Worm (Caenorhabditis elegans) whole organism, L3 larva: Measurements from ENCODE around the gene C15C7.4.
A peak's percentile ranks its signal among the peaks of the same experiment; 100 is the strongest.

Experiments
- R02D3.7 ChIP-seq: fragments of 150-350 bp; optimal IDR thresholded peaks from 2 replicates; lab custom pipeline; 2014; ENCODE audit warnings: missing biosample characterization, missing genetic modification characterization
- ZK546.5 ChIP-seq: sonication (generic microtip); optimal IDR thresholded peaks from 2 replicates; lab custom pipeline; 2017; ENCODE audit warnings: missing biosample characterization, missing genetic modification characterization
- aly-2 ChIP-seq: fragments of 150-350 bp; optimal IDR thresholded peaks from 2 replicates; lab custom pipeline; 2014; ENCODE audit warnings: missing biosample characterization, missing genetic modification characterization
- ama-1 ChIP-seq: fragments of 150-350 bp; optimal IDR thresholded peaks from 2 replicates; lab custom pipeline; 2018
- ceh-16 ChIP-seq: sonication (generic microtip); optimal IDR thresholded peaks from 2 replicates; lab custom pipeline; 2017; ENCODE audit warnings: missing biosample characterization, missing genetic modification characterization
- ceh-28 ChIP-seq: fragments of 150-350 bp; optimal IDR thresholded peaks from 2 replicates; lab custom pipeline; 2014; ENCODE audit warnings: missing biosample characterization, missing genetic modification reagents, missing genetic modification characterization
- ceh-82 ChIP-seq: fragments of 150-350 bp; optimal IDR thresholded peaks from 2 replicates; lab custom pipeline; 2014; ENCODE audit warnings: missing biosample characterization, missing genetic modification characterization
- ceh-9 ChIP-seq: sonication (generic microtip); optimal IDR thresholded peaks from 2 replicates; lab custom pipeline; 2018; ENCODE audit warnings: missing biosample characterization, missing genetic modification characterization
- daf-12 ChIP-seq: fragments of 150-350 bp; optimal IDR thresholded peaks from 2 replicates; lab custom pipeline; 2014; ENCODE audit warnings: missing biosample characterization, missing genetic modification reagents, missing genetic modification characterization
- egl-27 ChIP-seq: sonication (generic microtip); optimal IDR thresholded peaks from 4 replicates; lab custom pipeline; 2017; ENCODE audit warnings: missing biosample characterization, missing genetic modification reagents, missing genetic modification characterization
- egl-5 ChIP-seq: fragments of 150-350 bp; optimal IDR thresholded peaks from 2 replicates; lab custom pipeline; 2017; ENCODE audit warnings: missing biosample characterization, missing genetic modification reagents, missing genetic modification characterization, inconsistent platforms
- elt-1 ChIP-seq: fragments of 150-350 bp; optimal IDR thresholded peaks from 2 replicates; lab custom pipeline; 2014; ENCODE audit warnings: missing biosample characterization, missing genetic modification characterization
- elt-2 ChIP-seq: sonication (generic microtip); optimal IDR thresholded peaks from 2 replicates; lab custom pipeline; 2016; ENCODE audit warnings: missing genetic modification reagents, mild to moderate bottlenecking, missing genetic modification characterization, missing compliant biosample characterization
- elt-3 ChIP-seq, 3 experiments: fragments of 150-350 bp in 1 of 3; sonication (generic microtip) in 2 of 3; optimal IDR thresholded peaks; 2 replicates in 2 of 3; 4 replicates in 1 of 3; lab custom pipeline; 2014 to 2017; ENCODE audit warnings: missing biosample characterization in 3 of 3, missing genetic modification characterization in 3 of 3
- eor-1 ChIP-seq, 2 experiments: fragments of 150-350 bp; optimal IDR thresholded peaks; 2 replicates each; lab custom pipeline; 2014 to 2018; ENCODE audit warnings: missing biosample characterization in 2 of 2, missing genetic modification characterization in 2 of 2
- fkh-10 ChIP-seq: sonication (generic microtip); optimal IDR thresholded peaks from 2 replicates; lab custom pipeline; 2017; ENCODE audit warnings: missing biosample characterization, missing genetic modification reagents, missing genetic modification characterization
- fkh-2 ChIP-seq: fragments of 150-350 bp; optimal IDR thresholded peaks from 2 replicates; lab custom pipeline; 2014; ENCODE audit warnings: missing biosample characterization, missing genetic modification reagents, missing genetic modification characterization
- fos-1 ChIP-seq: fragments of 150-350 bp; optimal IDR thresholded peaks from 2 replicates; lab custom pipeline; 2014; ENCODE audit warnings: missing biosample characterization, missing genetic modification characterization
- hmg-11 ChIP-seq: sonication (generic microtip); optimal IDR thresholded peaks from 2 replicates; lab custom pipeline; 2016; ENCODE audit warnings: missing genetic modification characterization, missing compliant biosample characterization
- jun-1 ChIP-seq: fragments of 150-350 bp; optimal IDR thresholded peaks from 2 replicates; lab custom pipeline; 2014; ENCODE audit warnings: missing biosample characterization, missing genetic modification reagents, missing genetic modification characterization
- lin-15B ChIP-seq: fragments of 150-350 bp; optimal IDR thresholded peaks from 2 replicates; lab custom pipeline; 2014; ENCODE audit warnings: missing biosample characterization, missing genetic modification characterization
- lin-39 ChIP-seq: fragments of 150-350 bp; optimal IDR thresholded peaks from 2 replicates; lab custom pipeline; 2018; ENCODE audit warnings: missing biosample characterization, missing genetic modification reagents, missing genetic modification characterization
- lsy-12 ChIP-seq: sonication (generic microtip); optimal IDR thresholded peaks from 2 replicates; lab custom pipeline; 2016; ENCODE audit warnings: mild to moderate bottlenecking, missing genetic modification characterization, missing compliant biosample characterization
- mdl-1 ChIP-seq: fragments of 150-350 bp; optimal IDR thresholded peaks from 2 replicates; lab custom pipeline; 2014; ENCODE audit warnings: missing biosample characterization, missing genetic modification characterization
- mml-1 ChIP-seq: fragments of 150-350 bp; sonication (generic microtip); optimal IDR thresholded peaks from 3 replicates; lab custom pipeline; 2014; ENCODE audit warnings: missing biosample characterization, missing genetic modification characterization
- nfya-1 ChIP-seq: sonication (generic microtip); optimal IDR thresholded peaks from 2 replicates; lab custom pipeline; 2017; ENCODE audit warnings: missing genetic modification characterization, mild to moderate bottlenecking, missing compliant biosample characterization, antibody characterized with exemption, moderate library complexity; ENCODE audit not compliant: insufficient read depth
- nhr-11 ChIP-seq: fragments of 150-350 bp; optimal IDR thresholded peaks from 2 replicates; lab custom pipeline; 2014; ENCODE audit warnings: missing biosample characterization, missing genetic modification characterization
- nhr-12 ChIP-seq: fragments of 150-350 bp; optimal IDR thresholded peaks from 2 replicates; lab custom pipeline; 2014; ENCODE audit warnings: missing biosample characterization, missing genetic modification characterization
- nhr-23 ChIP-seq: fragments of 150-350 bp; optimal IDR thresholded peaks from 2 replicates; lab custom pipeline; 2014; ENCODE audit warnings: missing biosample characterization, missing genetic modification reagents, missing genetic modification characterization
- nhr-237 ChIP-seq: fragments of 150-350 bp; optimal IDR thresholded peaks from 2 replicates; lab custom pipeline; 2014; ENCODE audit warnings: missing biosample characterization, missing genetic modification characterization
- nhr-25 ChIP-seq: sonication (generic microtip); optimal IDR thresholded peaks from 2 replicates; lab custom pipeline; 2017; ENCODE audit warnings: missing biosample characterization, missing genetic modification characterization
- nhr-28 ChIP-seq: fragments of 150-350 bp; optimal IDR thresholded peaks from 2 replicates; lab custom pipeline; 2014; ENCODE audit warnings: missing biosample characterization, missing genetic modification characterization
- nhr-43 ChIP-seq: sonication (generic microtip); optimal IDR thresholded peaks from 2 replicates; lab custom pipeline; 2016; ENCODE audit warnings: mild to moderate bottlenecking, missing genetic modification characterization, missing compliant biosample characterization; ENCODE audit not compliant: poor library complexity, severe bottlenecking
- nhr-67 ChIP-seq: fragments of 150-350 bp; optimal IDR thresholded peaks from 2 replicates; lab custom pipeline; 2014; ENCODE audit warnings: missing biosample characterization, missing genetic modification characterization
- nhr-76 ChIP-seq: fragments of 150-350 bp; sonication (generic microtip); optimal IDR thresholded peaks from 5 replicates; lab custom pipeline; 2014; ENCODE audit warnings: missing biosample characterization, missing genetic modification characterization
- nhr-77 ChIP-seq: fragments of 150-350 bp; optimal IDR thresholded peaks from 2 replicates; lab custom pipeline; 2014; ENCODE audit warnings: missing biosample characterization, missing genetic modification characterization
- pha-4 ChIP-seq: fragments of 150-350 bp; optimal IDR thresholded peaks from 2 replicates; lab custom pipeline; 2014; ENCODE audit warnings: missing biosample characterization, missing genetic modification reagents, missing genetic modification characterization
- pqm-1 ChIP-seq: fragments of 150-350 bp; optimal IDR thresholded peaks from 2 replicates; lab custom pipeline; 2017; ENCODE audit warnings: missing biosample characterization, missing genetic modification characterization, inconsistent platforms
- sea-2 ChIP-seq: fragments of 150-350 bp; sonication (generic microtip); optimal IDR thresholded peaks from 4 replicates; lab custom pipeline; 2014; ENCODE audit warnings: missing biosample characterization, missing genetic modification reagents, missing genetic modification characterization
- skn-1 ChIP-seq: fragments of 150-350 bp; optimal IDR thresholded peaks from 2 replicates; lab custom pipeline; 2014; ENCODE audit warnings: missing biosample characterization, missing genetic modification characterization
- snpc-4 ChIP-seq: fragments of 150-350 bp; optimal IDR thresholded peaks from 2 replicates; lab custom pipeline; 2014; ENCODE audit warnings: missing biosample characterization, missing genetic modification characterization
- tbx-2 ChIP-seq: sonication (generic microtip); optimal IDR thresholded peaks from 2 replicates; lab custom pipeline; 2016; ENCODE audit warnings: mild to moderate bottlenecking, missing genetic modification characterization, missing compliant biosample characterization
- unc-39 ChIP-seq: sonication (generic microtip); optimal IDR thresholded peaks from 4 replicates; lab custom pipeline; 2017; ENCODE audit warnings: missing biosample characterization, missing genetic modification characterization
- unc-62 ChIP-seq: fragments of 150-350 bp; sonication (generic microtip); optimal IDR thresholded peaks from 4 replicates; lab custom pipeline; 2014; ENCODE audit warnings: missing biosample characterization, missing genetic modification reagents, missing genetic modification characterization
- zag-1 ChIP-seq: fragments of 150-350 bp; optimal IDR thresholded peaks from 2 replicates; lab custom pipeline; 2014; ENCODE audit warnings: missing biosample characterization, missing genetic modification characterization
- ztf-11 ChIP-seq: fragments of 150-350 bp; optimal IDR thresholded peaks from 2 replicates; lab custom pipeline; 2014; ENCODE audit warnings: missing biosample characterization, missing genetic modification characterization
- ztf-4 ChIP-seq: fragments of 150-350 bp; optimal IDR thresholded peaks from 2 replicates; lab custom pipeline; 2014; ENCODE audit warnings: missing biosample characterization, missing genetic modification characterization

Gene C15C7.4

ce11 chrX:3101562-3101961, 43.8 kb upstream of the C15C7.4 start:
- TF ChIP-seq ZK546.5 (tag; lab: Kevin White, UChicago) (no peak), pha-4 (tag; lab: Kevin White, UChicago) (peak; percentile 66), egl-5 (tag; lab: Kevin White, UChicago) (peak; percentile 59)
- TF ChIP-seq, all 47 proteins: peak for 2

DNA sequence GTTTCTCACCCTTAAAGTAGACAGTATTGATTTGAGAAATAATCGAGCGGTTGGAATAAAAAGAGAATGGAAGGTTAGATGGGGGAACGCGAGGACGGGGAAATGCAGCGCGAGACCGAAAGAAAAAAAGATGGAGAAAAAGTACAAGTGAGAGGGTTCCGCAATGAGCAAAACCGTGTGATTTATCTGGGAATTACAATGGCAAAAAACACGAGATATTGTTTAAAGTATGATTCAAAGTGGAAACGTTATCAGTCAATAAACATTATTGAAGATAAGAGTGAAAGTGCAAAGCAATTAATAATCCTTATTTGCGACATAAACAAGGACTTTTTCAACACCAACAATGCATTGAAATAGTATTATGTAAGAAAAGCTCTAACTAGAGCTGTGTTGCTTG, 43.2 kb upstream of the C15C7.4 start, which contains the start of gene ztf-13:
Gene ztf-13 (minus strand): TSS at position 11 of the 400 bp plus-strand sequence.
- no peak for TF ChIP-seq fos-1 (tag; lab: Kevin White, UChicago)
- no peak for TF ChIP-seq aly-2 (tag; lab: Kevin White, UChicago)
- no peak for TF ChIP-seq snpc-4
- TF ChIP-seq ama-1 (lab: Kevin White, UChicago), result no peak
- peak; percentile 58 for TF ChIP-seq jun-1 (tag; lab: Kevin White, UChicago)
- no peak for TF ChIP-seq daf-12 (tag; lab: Kevin White, UChicago)
- TF ChIP-seq ztf-4, result no peak
- no peak for TF ChIP-seq R02D3.7 (tag; lab: Kevin White, UChicago)
- no peak for TF ChIP-seq nhr-25 (tag; lab: Kevin White, UChicago)
- TF ChIP-seq nhr-23 (tag; lab: Kevin White, UChicago), result no peak
- TF ChIP-seq ceh-82 (tag; lab: Kevin White, UChicago), result no peak
- peak; percentile 2 for TF ChIP-seq ceh-28 (tag; lab: Kevin White, UChicago)
- TF ChIP-seq nhr-77, result no peak
- TF ChIP-seq ceh-16 (tag; lab: Kevin White, UChicago), result no peak
- TF ChIP-seq tbx-2 (tag; lab: Kevin White, UChicago), result no peak
- TF ChIP-seq pha-4 (tag; lab: Kevin White, UChicago), result peak; percentile 84
- TF ChIP-seq nhr-43 (tag; lab: Kevin White, UChicago), result no peak
- TF ChIP-seq elt-3 (tag; optimal IDR thresholded peaks at IDR 0.05; lab: Kevin White, UChicago), result no peak
- TF ChIP-seq unc-62 (GFP tag; lab: Kevin White, UChicago), result no peak
- no peak for TF ChIP-seq ztf-11 (tag; lab: Kevin White, UChicago)
- no peak for TF ChIP-seq ceh-9 (tag; lab: Kevin White, UChicago)
- TF ChIP-seq elt-1 (tag; lab: Kevin White, UChicago), result no peak
- no peak for TF ChIP-seq lin-15B (tag; lab: Kevin White, UChicago)
- peak; percentile 90 for TF ChIP-seq elt-2 (tag; lab: Kevin White, UChicago)
- TF ChIP-seq hmg-11 (tag; lab: Kevin White, UChicago), result no peak
- TF ChIP-seq lsy-12, result no peak
- no peak for TF ChIP-seq egl-27
- TF ChIP-seq nhr-237 (tag; lab: Kevin White, UChicago), result no peak
- no peak for TF ChIP-seq nhr-11 (tag; lab: Kevin White, UChicago)
- no peak for TF ChIP-seq fkh-2 (tag; lab: Kevin White, UChicago)
- TF ChIP-seq nhr-28 (tag; lab: Kevin White, UChicago), result no peak
- no peak for TF ChIP-seq mdl-1 (tag; lab: Kevin White, UChicago)
- peak; percentile 55 for TF ChIP-seq egl-5 (tag; lab: Kevin White, UChicago)
- TF ChIP-seq fkh-10 (GFP tag; lab: Kevin White, UChicago), result no peak
- TF ChIP-seq zag-1 (tag; lab: Kevin White, UChicago), result no peak
- TF ChIP-seq ZK546.5 (tag; lab: Kevin White, UChicago), result no peak
- no peak for TF ChIP-seq nfya-1 (tag; lab: Kevin White, UChicago)
- no peak for TF ChIP-seq nhr-76
- no peak for TF ChIP-seq eor-1 (tag; optimal IDR thresholded peaks at IDR 0.05; lab: Kevin White, UChicago)
- TF ChIP-seq nhr-67 (tag; lab: Kevin White, UChicago), result no peak
- no peak for TF ChIP-seq lin-39
- no peak for TF ChIP-seq sea-2 (GFP tag; lab: Kevin White, UChicago)
- TF ChIP-seq nhr-12 (tag; lab: Kevin White, UChicago), result no peak
- TF ChIP-seq skn-1 (tag; lab: Kevin White, UChicago), result peak; percentile 10
- no peak for TF ChIP-seq mml-1 (tag; lab: Kevin White, UChicago)
- peak; percentile 87 for TF ChIP-seq pqm-1
- TF ChIP-seq unc-39 (tag; lab: Kevin White, UChicago), result no peak
